Worm (Caenorhabditis elegans): Measurements from ENCODE around the gene srbc-29.

The srbc-29 gene

DNA sequence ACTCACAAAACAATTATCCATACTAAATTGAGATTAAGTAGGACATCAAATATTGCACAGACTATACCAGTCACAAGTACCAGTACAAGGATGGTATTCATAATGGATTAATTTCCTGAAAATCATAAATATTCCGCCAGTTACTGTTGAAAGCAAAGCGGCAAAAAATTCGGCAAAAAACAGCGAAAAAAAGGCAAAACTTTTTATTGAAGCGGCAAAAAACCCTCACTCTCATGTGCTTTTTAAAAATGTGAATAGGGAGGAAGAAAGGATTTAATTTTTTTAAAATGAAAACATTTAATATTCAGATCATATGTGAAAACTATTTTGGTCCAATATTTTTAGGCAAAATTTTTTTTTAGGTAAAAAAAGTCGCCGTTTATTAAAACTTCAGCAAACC is at the start of gene srbc-29:
Gene srbc-29 (minus strand): TSS at position 101 of the 400 bp plus-strand sequence.
- TF ChIP-seq nhr-77 (tag; optimal IDR thresholded peaks at IDR 0.05), result no peak
- TF ChIP-seq R02D3.7 (tag; optimal IDR thresholded peaks at IDR 0.05), result no peak
- TF ChIP-seq C34F6.9 (tag; optimal IDR thresholded peaks at IDR 0.05), result no peak
- no peak for TF ChIP-seq nhr-11 (tag; optimal IDR thresholded peaks at IDR 0.05)
- no peak for TF ChIP-seq lin-11 (tag; optimal IDR thresholded peaks at IDR 0.05)

- no peak for TF ChIP-seq ama-1 (optimal IDR thresholded peaks at IDR 0.05)
- no peak for TF ChIP-seq nhr-129 (tag; optimal IDR thresholded peaks at IDR 0.05)
- no peak for TF ChIP-seq elt-3 (tag; optimal IDR thresholded peaks at IDR 0.05)
Observed at ce11 chrV:3517889-3518288, 47.2 kb upstream of the srbc-29 start, which contains the start of gene str-227. Gene str-227, plus strand, starts transcription at chrV:3518189.

DNA sequence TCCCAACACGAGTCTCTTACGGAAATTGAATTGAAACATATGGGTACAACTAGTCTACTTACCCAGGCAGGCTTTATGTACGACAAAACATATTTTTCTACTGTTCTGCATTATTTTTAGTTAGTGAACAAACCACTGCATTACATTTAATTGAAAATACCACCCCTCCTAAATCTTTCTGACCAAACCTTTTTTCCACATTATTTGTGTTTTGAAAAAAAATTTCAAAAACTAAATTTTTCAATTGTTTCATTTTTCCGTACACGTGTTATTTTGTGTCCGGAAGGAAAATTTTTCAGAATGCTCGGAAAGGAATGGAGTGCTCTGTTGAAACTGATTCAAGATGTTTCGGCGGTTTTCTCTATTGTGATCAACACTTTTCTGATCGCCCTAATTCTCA is 41.7 kb upstream of the srbc-29 start, which contains the start of gene str-226:
Gene str-226 (plus strand): TSS at position 301 of the 400 bp plus-strand sequence.
- TF ChIP-seq nhr-25 (tag; optimal IDR thresholded peaks at IDR 0.05) (no peak), sem-4 (tag; optimal IDR thresholded peaks at IDR 0.05) (no peak), sma-9 (GFP tag; optimal IDR thresholded peaks at IDR 0.05) (no peak), sma-9 (tag; optimal IDR thresholded peaks at IDR 0.05) (no peak), dmd-4 (tag; optimal IDR thresholded peaks at IDR 0.05) (no peak), egl-27 (tag; optimal IDR thresholded peaks at IDR 0.05) (no peak), F13H6.1 (tag; optimal IDR thresholded peaks at IDR 0.05) (no peak), lin-13 (GFP tag; optimal IDR thresholded peaks at IDR 0.05) (no peak), mbf-1 (tag; optimal IDR thresholded peaks at IDR 0.05) (no peak), crh-2 (tag; optimal IDR thresholded peaks at IDR 0.05) (no peak), ama-1 (optimal IDR thresholded peaks at IDR 0.05) (no peak), nhr-11 (tag; optimal IDR thresholded peaks at IDR 0.05) (no peak), nhr-6 (tag; optimal IDR thresholded peaks at IDR 0.05) (no peak), snpc-4 (tag; optimal IDR thresholded peaks at IDR 0.05) (no peak), peb-1 (tag; optimal IDR thresholded peaks at IDR 0.05) (no peak), unc-55 (GFP tag; optimal IDR thresholded peaks at IDR 0.05) (no peak), lin-11 (tag; optimal IDR thresholded peaks at IDR 0.05) (no peak), nhr-237 (tag; optimal IDR thresholded peaks at IDR 0.05) (no peak), R02D3.7 (tag; optimal IDR thresholded peaks at IDR 0.05) (no peak)

ce11 chrV:3509878-3510277 is 39.2 kb upstream of the srbc-29 start, which contains the start of gene str-228:
Gene str-228, plus strand, starts transcription at chrV:3510178.
- no peak for TF ChIP-seq lsy-2 (tag; optimal IDR thresholded peaks at IDR 0.05)
- TF ChIP-seq ztf-11 (tag; optimal IDR thresholded peaks at IDR 0.05), result no peak
- TF ChIP-seq ztf-1 (GFP tag; conservative IDR thresholded peaks at IDR 0.05), result no peak
- TF ChIP-seq nhr-25 (tag; optimal IDR thresholded peaks at IDR 0.05), result no peak
- no peak for TF ChIP-seq dmd-4 (tag; optimal IDR thresholded peaks at IDR 0.05)
- no peak for TF ChIP-seq ZK546.5 (tag; optimal IDR thresholded peaks at IDR 0.05)
- no peak for TF ChIP-seq F13H6.1 (tag; optimal IDR thresholded peaks at IDR 0.05)
- TF ChIP-seq crh-2 (tag; optimal IDR thresholded peaks at IDR 0.05), result no peak
- TF ChIP-seq lin-39 (tag; optimal IDR thresholded peaks at IDR 0.05), result no peak
- no peak for TF ChIP-seq nhr-23 (tag; optimal IDR thresholded peaks at IDR 0.05)
- TF ChIP-seq nhr-12 (tag; optimal IDR thresholded peaks at IDR 0.05), result no peak
- no peak for TF ChIP-seq zag-1 (tag; optimal IDR thresholded peaks at IDR 0.05)
- no peak for TF ChIP-seq Y55F3AM.14 (GFP tag; optimal IDR thresholded peaks at IDR 0.05)
- TF ChIP-seq nhr-10 (tag; optimal IDR thresholded peaks at IDR 0.05), result no peak
- TF ChIP-seq blmp-1 (tag; optimal IDR thresholded peaks at IDR 0.05; ENCODE audit: insufficient read depth), result no peak
- no peak for TF ChIP-seq snpc-4 (tag; optimal IDR thresholded peaks at IDR 0.05)
- TF ChIP-seq unc-39 (tag; optimal IDR thresholded peaks at IDR 0.05), result no peak
- no peak for TF ChIP-seq lin-13 (GFP tag; optimal IDR thresholded peaks at IDR 0.05)
- no peak for TF ChIP-seq nhr-129 (tag; optimal IDR thresholded peaks at IDR 0.05)

DNA sequence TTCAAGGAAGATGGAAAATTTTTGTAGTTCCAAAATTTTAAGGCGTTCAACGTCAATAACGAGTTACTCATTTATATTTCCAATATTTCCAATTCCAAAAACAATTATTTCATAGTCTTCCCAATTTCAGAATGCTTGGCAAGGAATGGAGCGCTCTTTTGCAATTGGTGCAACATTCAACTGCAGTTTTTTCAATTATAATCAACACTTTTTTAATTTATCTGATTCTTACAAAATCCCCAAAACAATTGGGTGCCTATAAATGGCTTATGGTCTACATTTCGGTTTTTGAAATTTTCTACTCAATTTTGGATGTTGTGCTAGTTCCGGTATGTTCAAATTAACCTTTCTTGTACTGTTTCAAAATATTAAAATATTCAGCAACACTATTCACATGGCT is 37.0 kb upstream of the srbc-29 start, which contains the start of gene str-225:
Gene str-225 (plus strand): TSS at position 132 of the 400 bp plus-strand sequence.
- TF ChIP-seq nhr-10 (tag; optimal IDR thresholded peaks at IDR 0.05) (no peak), aly-2 (tag; optimal IDR thresholded peaks at IDR 0.05) (no peak), unc-62 (GFP tag; optimal IDR thresholded peaks at IDR 0.05) (no peak), R02D3.7 (tag; optimal IDR thresholded peaks at IDR 0.05) (no peak), dmd-4 (tag; optimal IDR thresholded peaks at IDR 0.05) (no peak), blmp-1 (tag; optimal IDR thresholded peaks at IDR 0.05; ENCODE audit: insufficient read depth) (no peak)

Measured in whole organism, L2 larva.